Worm (Caenorhabditis elegans) whole organism, L1 larva: Measurements from ENCODE around the gene egl-38.

Experiments used
- C04F5.9 ChIP-seq: sonication (generic microtip); optimal IDR thresholded peaks from 2 replicates; lab custom pipeline; 2016; ENCODE audit warnings: missing genetic modification characterization, missing compliant biosample characterization
- C16A3.4 ChIP-seq: fragments of 150-350 bp; optimal IDR thresholded peaks from 2 replicates; lab custom pipeline; 2014; ENCODE audit warnings: missing biosample characterization, missing genetic modification characterization
- C34B4.2 ChIP-seq: sonication (generic microtip); optimal IDR thresholded peaks from 2 replicates; lab custom pipeline; 2017; ENCODE audit warnings: mild to moderate bottlenecking, missing genetic modification characterization, missing compliant biosample characterization
- F16B12.6 ChIP-seq: fragments of 150-350 bp; optimal IDR thresholded peaks from 2 replicates; lab custom pipeline; 2014; ENCODE audit warnings: missing biosample characterization, missing genetic modification characterization
- Y116A8C.19 ChIP-seq: sonication (generic microtip); optimal IDR thresholded peaks from 2 replicates; lab custom pipeline; 2016; ENCODE audit warnings: missing compliant biosample characterization, missing genetic modification characterization, borderline replicate concordance
- aha-1 ChIP-seq: fragments of 150-350 bp; optimal IDR thresholded peaks from 2 replicates; lab custom pipeline; 2014; ENCODE audit warnings: missing biosample characterization, missing genetic modification characterization
- alr-1 ChIP-seq: fragments of 200-800 bp; sonication (Bioruptor generic); optimal IDR thresholded peaks from 2 replicates; lab custom pipeline; 2018; ENCODE audit warnings: borderline replicate concordance, mild to moderate bottlenecking, missing genetic modification characterization, missing compliant biosample characterization
- ama-1 ChIP-seq: fragments of 150-350 bp; optimal IDR thresholded peaks from 2 replicates; lab custom pipeline; 2014
- blmp-1 ChIP-seq: fragments of 150-350 bp; optimal IDR thresholded peaks from 2 replicates; lab custom pipeline; 2014; ENCODE audit warnings: missing biosample characterization, missing genetic modification characterization
- ceh-8 ChIP-seq: fragments of 200-800 bp; sonication (Bioruptor generic); optimal IDR thresholded peaks from 2 replicates; lab custom pipeline; 2018; ENCODE audit warnings: mild to moderate bottlenecking, missing genetic modification characterization, moderate library complexity, missing compliant biosample characterization
- ceh-82 ChIP-seq, 3 experiments: fragments of 150-350 bp in 1 of 3; sonication (generic microtip) in 2 of 3; optimal IDR thresholded peaks; 2 replicates each; lab custom pipeline; 2014 to 2017; ENCODE audit warnings: missing biosample characterization in 3 of 3, missing genetic modification characterization in 3 of 3
- ceh-88 ChIP-seq: fragments of 200-800 bp; sonication (Bioruptor generic); IDR thresholded peaks from 2 replicates; pipeline ENCODE4 v1.3.6; 2022; ENCODE audit warnings: missing genetic modification characterization, missing compliant biosample characterization
- dsc-1 ChIP-seq: sonication (generic microtip); optimal IDR thresholded peaks from 2 replicates; lab custom pipeline; 2016; ENCODE audit warnings: mild to moderate bottlenecking, missing genetic modification characterization, missing compliant biosample characterization
- efl-1 ChIP-seq, 4 experiments: fragments of 150-350 bp; optimal IDR thresholded peaks in 3 of 4; peaks in 1 of 4; 1 replicate in 1 of 4; 2 replicates in 3 of 4; lab custom pipeline; 2014; ENCODE audit warnings: missing biosample characterization in 2 of 4, missing genetic modification characterization in 2 of 4, missing genetic modification reagents in 2 of 4
- efl-3 ChIP-seq: fragments of 200-800 bp; sonication (Bioruptor generic); optimal IDR thresholded peaks from 2 replicates; lab custom pipeline; 2018; ENCODE audit warnings: mild to moderate bottlenecking, missing genetic modification characterization, missing compliant biosample characterization
- egl-13 ChIP-seq: sonication (generic microtip); optimal IDR thresholded peaks from 2 replicates; lab custom pipeline; 2016; ENCODE audit warnings: missing genotype, missing genetic modification reagents, missing genetic modification characterization, missing compliant biosample characterization
- egl-27 ChIP-seq, 2 experiments: fragments of 150-350 bp in 1 of 2; sonication (generic microtip); optimal IDR thresholded peaks; 3 replicates each; lab custom pipeline; 2017 to 2018; ENCODE audit warnings: missing biosample characterization in 2 of 2, missing genetic modification characterization in 2 of 2, missing genetic modification reagents in 2 of 2
- elt-2 ChIP-seq: sonication (generic microtip); optimal IDR thresholded peaks from 2 replicates; lab custom pipeline; 2016; ENCODE audit warnings: missing genetic modification characterization, mild to moderate bottlenecking, inconsistent platforms, missing compliant biosample characterization, missing genetic modification reagents
- fkh-10 ChIP-seq: sonication (generic microtip); optimal IDR thresholded peaks from 2 replicates; lab custom pipeline; 2017; ENCODE audit warnings: missing biosample characterization, missing genetic modification reagents, missing genetic modification characterization
- fkh-8 ChIP-seq: sonication (generic microtip); optimal IDR thresholded peaks from 2 replicates; lab custom pipeline; 2016; ENCODE audit warnings: mild to moderate bottlenecking, missing genetic modification characterization, missing compliant biosample characterization
- irx-1 ChIP-seq: sonication (generic microtip); optimal IDR thresholded peaks from 2 replicates; lab custom pipeline; 2016; ENCODE audit warnings: missing genetic modification characterization, missing compliant biosample characterization
- lin-14 ChIP-seq: fragments of 200-800 bp; sonication (Bioruptor generic); optimal IDR thresholded peaks from 2 replicates; lab custom pipeline; 2018; ENCODE audit warnings: mild to moderate bottlenecking, missing genetic modification characterization, moderate library complexity, missing compliant biosample characterization
- lin-15B ChIP-seq: fragments of 150-350 bp; sonication (generic microtip); optimal IDR thresholded peaks from 3 replicates; lab custom pipeline; 2014; ENCODE audit warnings: missing biosample characterization, missing genetic modification characterization
- lin-35 ChIP-seq, 2 experiments: fragments of 150-350 bp; optimal IDR thresholded peaks; 2 replicates each; lab custom pipeline; 2014; ENCODE audit warnings: missing biosample characterization in 2 of 2, missing genetic modification characterization in 2 of 2, missing genetic modification reagents in 2 of 2
- lir-3 ChIP-seq: sonication (generic microtip); optimal IDR thresholded peaks from 2 replicates; lab custom pipeline; 2016; ENCODE audit warnings: mild to moderate bottlenecking, missing genetic modification characterization, moderate library complexity, missing compliant biosample characterization; ENCODE audit not compliant: poor library complexity
- lsy-2 ChIP-seq, 2 experiments: fragments of 150-350 bp; optimal IDR thresholded peaks; 2 replicates each; lab custom pipeline; 2014; ENCODE audit warnings: missing biosample characterization in 2 of 2, missing genetic modification characterization in 2 of 2
- mab-9 ChIP-seq: fragments of 200-800 bp; sonication (Bioruptor generic); IDR thresholded peaks from 2 replicates; pipeline ENCODE4 v1.3.6; 2022; ENCODE audit warnings: missing genetic modification reagents, missing genetic modification characterization, missing compliant biosample characterization
- mdl-1 ChIP-seq, 2 experiments: fragments of 150-350 bp; optimal IDR thresholded peaks; 2 replicates each; lab custom pipeline; 2014 to 2017; ENCODE audit warnings: missing biosample characterization in 2 of 2, missing genetic modification characterization in 2 of 2, inconsistent platforms in 1 of 2
- mef-2 ChIP-seq: fragments of 150-350 bp; optimal IDR thresholded peaks from 2 replicates; lab custom pipeline; 2014; ENCODE audit warnings: missing biosample characterization, missing genetic modification characterization
- mep-1 ChIP-seq: fragments of 150-350 bp; optimal IDR thresholded peaks from 2 replicates; lab custom pipeline; 2014; ENCODE audit warnings: missing biosample characterization, missing genetic modification characterization
- nhr-12 ChIP-seq: sonication (generic microtip); optimal IDR thresholded peaks from 2 replicates; lab custom pipeline; 2017; ENCODE audit warnings: missing biosample characterization, missing genetic modification characterization
- nhr-19 ChIP-seq: fragments of 200-800 bp; sonication (Bioruptor generic); conservative IDR thresholded peaks from 2 replicates; pipeline ENCODE4 v1.3.6; 2022; ENCODE audit warnings: missing genetic modification characterization, missing compliant biosample characterization
- nhr-237 ChIP-seq: fragments of 150-350 bp; optimal IDR thresholded peaks from 2 replicates; lab custom pipeline; 2014; ENCODE audit warnings: missing biosample characterization, missing genetic modification characterization
- nhr-71 ChIP-seq: sonication (generic microtip); optimal IDR thresholded peaks from 2 replicates; lab custom pipeline; 2016; ENCODE audit warnings: mild to moderate bottlenecking, missing genetic modification characterization, moderate library complexity, missing compliant biosample characterization
- nhr-77 ChIP-seq: fragments of 150-350 bp; optimal IDR thresholded peaks from 2 replicates; lab custom pipeline; 2014; ENCODE audit warnings: missing biosample characterization, missing genetic modification characterization
- nhr-84 ChIP-seq: sonication (generic microtip); optimal IDR thresholded peaks from 2 replicates; lab custom pipeline; 2017; ENCODE audit warnings: missing biosample characterization, missing genetic modification characterization
- pag-3 ChIP-seq: sonication (generic microtip); optimal IDR thresholded peaks from 2 replicates; lab custom pipeline; 2017; ENCODE audit warnings: missing genetic modification characterization, mild to moderate bottlenecking, missing compliant biosample characterization, antibody characterized with exemption, borderline replicate concordance; ENCODE audit not compliant: insufficient read depth
- pqm-1 ChIP-seq: sonication (generic microtip); optimal IDR thresholded peaks from 3 replicates; lab custom pipeline; 2017; ENCODE audit warnings: missing biosample characterization, missing genetic modification characterization
- rnt-1 ChIP-seq: sonication (generic microtip); optimal IDR thresholded peaks from 2 replicates; lab custom pipeline; 2016; ENCODE audit warnings: mild to moderate bottlenecking, missing genetic modification characterization, moderate library complexity, missing compliant biosample characterization
- skn-1 ChIP-seq: fragments of 150-350 bp; optimal IDR thresholded peaks from 2 replicates; lab custom pipeline; 2014; ENCODE audit warnings: missing biosample characterization, missing genetic modification characterization
- sox-4 ChIP-seq: sonication (generic microtip); optimal IDR thresholded peaks from 2 replicates; lab custom pipeline; 2016; ENCODE audit warnings: missing genetic modification characterization, missing compliant biosample characterization
- sup-37 ChIP-seq: fragments of 200-800 bp; sonication (Bioruptor generic); optimal IDR thresholded peaks from 2 replicates; lab custom pipeline; 2018; ENCODE audit warnings: mild to moderate bottlenecking, missing genetic modification characterization, missing compliant biosample characterization
- swsn-7 ChIP-seq: sonication (generic microtip); optimal IDR thresholded peaks from 2 replicates; lab custom pipeline; 2016; ENCODE audit warnings: missing genetic modification characterization, missing compliant biosample characterization
- tlp-1 ChIP-seq: fragments of 150-350 bp; optimal IDR thresholded peaks from 2 replicates; lab custom pipeline; 2014; ENCODE audit warnings: missing biosample characterization, missing genetic modification characterization
- unc-130 ChIP-seq: fragments of 150-350 bp; optimal IDR thresholded peaks from 2 replicates; lab custom pipeline; 2017; ENCODE audit warnings: missing biosample characterization, missing genetic modification characterization, inconsistent platforms
- unc-30 ChIP-seq: sonication (generic microtip); optimal IDR thresholded peaks from 2 replicates; lab custom pipeline; 2017; ENCODE audit warnings: missing biosample characterization, missing genetic modification characterization
- unc-62 ChIP-seq: fragments of 150-350 bp; optimal IDR thresholded peaks from 2 replicates; lab custom pipeline; 2014; ENCODE audit warnings: missing biosample characterization, missing genetic modification reagents, missing genetic modification characterization
- unc-86 ChIP-seq: sonication (generic microtip); optimal IDR thresholded peaks from 2 replicates; lab custom pipeline; 2016; ENCODE audit warnings: missing genetic modification characterization, missing compliant biosample characterization
- vab-15 ChIP-seq: sonication (generic microtip); optimal IDR thresholded peaks from 2 replicates; lab custom pipeline; 2017; ENCODE audit warnings: missing genotype, mild to moderate bottlenecking, missing genetic modification characterization, missing compliant biosample characterization
- zip-4 ChIP-seq: fragments of 200-800 bp; sonication (Bioruptor generic); optimal IDR thresholded peaks from 2 replicates; lab custom pipeline; 2018; ENCODE audit warnings: mild to moderate bottlenecking, missing genetic modification characterization, moderate library complexity, missing compliant biosample characterization

The egl-38 gene

ce11 chrIV:10063941-10064340 is 46.4 kb downstream of the egl-38 start:
- peak; percentile 82 for TF ChIP-seq dsc-1 (tag; lab: Kevin White, UChicago)
- no peak for TF ChIP-seq efl-1 (optimal IDR thresholded peaks at IDR 0.05; lab: Kevin White, UChicago)
- peak in 1 of 2 experiments; percentile 68 for TF ChIP-seq efl-1 (GFP tag; optimal IDR thresholded peaks at IDR 0.05 in 1 of 2; lab: Kevin White, UChicago)
- no peak for TF ChIP-seq sup-37

- peak; percentile 16 for TF ChIP-seq fkh-10 (GFP tag; lab: Kevin White, UChicago)
- peak in 1 of 2 experiments; percentile 28 for TF ChIP-seq lsy-2 (tag; optimal IDR thresholded peaks at IDR 0.05; lab: Kevin White, UChicago)
- TF ChIP-seq fkh-8 (tag; lab: Kevin White, UChicago) = peak; percentile 56
- no peak for TF ChIP-seq C16A3.4
- TF ChIP-seq C04F5.9 (tag; lab: Kevin White, UChicago) = no peak
- TF ChIP-seq lir-3 (tag; lab: Kevin White, UChicago) = no peak
- TF ChIP-seq egl-27 (tag; optimal IDR thresholded peaks at IDR 0.05; lab: Kevin White, UChicago) = no peak
- no peak for TF ChIP-seq vab-15
- TF ChIP-seq ceh-82 (tag; optimal IDR thresholded peaks at IDR 0.05; lab: Kevin White, UChicago) = peak in 1 of 3 experiments; percentile 56
- no peak for TF ChIP-seq mep-1
- no peak for TF ChIP-seq unc-130 (tag; lab: Kevin White, UChicago)
- TF ChIP-seq rnt-1 = no peak
- no peak for TF ChIP-seq zip-4 (GFP tag; lab: Kevin White, UChicago)
- TF ChIP-seq efl-3 (GFP tag; lab: Kevin White, UChicago) = no peak
- TF ChIP-seq Y116A8C.19 (tag; lab: Kevin White, UChicago) = no peak
- peak; percentile 7 for TF ChIP-seq egl-13 (tag; lab: Kevin White, UChicago)
- no peak for TF ChIP-seq ceh-8 (GFP tag; lab: Kevin White, UChicago)
- no peak for TF ChIP-seq unc-62 (GFP tag; lab: Kevin White, UChicago)
- peak; percentile 51 for TF ChIP-seq nhr-71
- TF ChIP-seq efl-1 (optimal IDR thresholded peaks at IDR 0.05; lab: Kevin White, UChicago) = peak in 1 of 2 experiments; percentile 5
- TF ChIP-seq efl-1 (GFP tag; optimal IDR thresholded peaks at IDR 0.05 in 1 of 2; lab: Kevin White, UChicago) = peak in 1 of 2 experiments; percentile 82
- no peak for TF ChIP-seq blmp-1
- no peak for TF ChIP-seq nhr-19 (GFP tag; lab: Robert Waterston, UW)
- no peak for TF ChIP-seq C34B4.2 (tag; lab: Kevin White, UChicago)
- TF ChIP-seq dsc-1 (tag; lab: Kevin White, UChicago) = no peak
- peak; percentile 15 for TF ChIP-seq unc-86
- peak; percentile 20 for TF ChIP-seq swsn-7 (tag; lab: Kevin White, UChicago)
- TF ChIP-seq lin-15B (tag; lab: Kevin White, UChicago) = no peak
- TF ChIP-seq sox-4 (tag; lab: Kevin White, UChicago) = no peak
- no peak for TF ChIP-seq ama-1 (lab: Kevin White, UChicago)
- no peak for TF ChIP-seq pag-3 (tag; lab: Kevin White, UChicago)
- no peak for TF ChIP-seq mef-2 (tag; lab: Kevin White, UChicago)
- TF ChIP-seq mdl-1 (tag; optimal IDR thresholded peaks at IDR 0.05; lab: Kevin White, UChicago) = no peak
- no peak for TF ChIP-seq aha-1
- no peak for TF ChIP-seq nhr-237 (tag; lab: Kevin White, UChicago)
- no peak for TF ChIP-seq tlp-1 (tag; lab: Kevin White, UChicago)
- no peak for TF ChIP-seq skn-1 (tag; lab: Kevin White, UChicago)
- TF ChIP-seq nhr-12 (tag; lab: Kevin White, UChicago) = no peak
- TF ChIP-seq ceh-88 = no peak
- no peak for TF ChIP-seq nhr-84 (tag; lab: Kevin White, UChicago)
- no peak for TF ChIP-seq irx-1 (tag; lab: Kevin White, UChicago)
- TF ChIP-seq lin-35 (GFP tag; optimal IDR thresholded peaks at IDR 0.05; lab: Kevin White, UChicago) = peak in 1 of 2 experiments; percentile 11
- no peak for TF ChIP-seq elt-2 (tag; lab: Kevin White, UChicago)
- TF ChIP-seq mab-9 (GFP tag; lab: Robert Waterston, UW) = no peak
- no peak for TF ChIP-seq sup-37
- peak; percentile 80 for TF ChIP-seq lin-14 (GFP tag; lab: Kevin White, UChicago)
- no peak for TF ChIP-seq unc-30 (tag; lab: Kevin White, UChicago)
- TF ChIP-seq F16B12.6 = no peak
- no peak for TF ChIP-seq nhr-77 (tag; lab: Kevin White, UChicago)
- no peak for TF ChIP-seq pqm-1 (tag; lab: Kevin White, UChicago)
- no peak for TF ChIP-seq alr-1 (tag; lab: Kevin White, UChicago)
Observed at ce11 chrIV:10062728-10063127, 47.6 kb downstream of the egl-38 start, which contains the start of gene ipla-7. TSS of gene ipla-7 (minus strand) at chrIV:10062849.
